Worm (Caenorhabditis elegans): ENCODE results near the gene C07A9.12.

- TF ChIP-seq ceh-45 (GFP tag; IDR thresholded peaks at IDR 0.05) (no peak), nhr-11 (tag; optimal IDR thresholded peaks at IDR 0.05) (no peak), ahr-1 (tag; optimal IDR thresholded peaks at IDR 0.05) (no peak), pha-4 (tag; optimal IDR thresholded peaks at IDR 0.05) (no peak)
Measured at ce11 chrIII:9711163-9711562, 16.2 kb downstream of the C07A9.12 start.
